Comparison of ENCODE assay signal across 3 worm cellular contexts in genomic region chrV:13282958-13283357, ce11.
TF ChIP-seq lines count a peak whose summit lies in the region.

No protein-coding gene starts in this region.

TF ChIP-seq in whole organism, L1 larva, 84 proteins besides CTCF, POLR2A, EP300 and RAD21:
- TF ChIP-seq nhr-71 (tag; optimal IDR thresholded peaks at IDR 0.05; lab: Kevin White, UChicago), result peak; percentile 37
- no peak for TF ChIP-seq ama-1 (optimal IDR thresholded peaks at IDR 0.05; lab: Kevin White, UChicago)

TF ChIP-seq in whole organism, late embryonic, 69 proteins besides CTCF, POLR2A, EP300 and RAD21:
- no peak for TF ChIP-seq gmeb-2 (tag; optimal IDR thresholded peaks at IDR 0.05; lab: Kevin White, UChicago)
- peak; percentile 70 for TF ChIP-seq unc-42 (tag; optimal IDR thresholded peaks at IDR 0.05; lab: Kevin White, UChicago)

TF ChIP-seq in whole organism, mixed stage, embryonic, 35 proteins besides CTCF, POLR2A, EP300 and RAD21:
- TF ChIP-seq unc-120 (tag; optimal IDR thresholded peaks at IDR 0.05; lab: Kevin White, UChicago; ENCODE audit: poor library complexity, severe bottlenecking) (no peak), ces-1 (GFP tag; optimal IDR thresholded peaks at IDR 0.05; lab: Kevin White, UChicago) (peak; percentile 71), lin-13 (tag; optimal IDR thresholded peaks at IDR 0.05; lab: Kevin White, UChicago) (no peak)
